Worm (Caenorhabditis elegans): Measurements from ENCODE around the gene ZK616.3.

DNA sequence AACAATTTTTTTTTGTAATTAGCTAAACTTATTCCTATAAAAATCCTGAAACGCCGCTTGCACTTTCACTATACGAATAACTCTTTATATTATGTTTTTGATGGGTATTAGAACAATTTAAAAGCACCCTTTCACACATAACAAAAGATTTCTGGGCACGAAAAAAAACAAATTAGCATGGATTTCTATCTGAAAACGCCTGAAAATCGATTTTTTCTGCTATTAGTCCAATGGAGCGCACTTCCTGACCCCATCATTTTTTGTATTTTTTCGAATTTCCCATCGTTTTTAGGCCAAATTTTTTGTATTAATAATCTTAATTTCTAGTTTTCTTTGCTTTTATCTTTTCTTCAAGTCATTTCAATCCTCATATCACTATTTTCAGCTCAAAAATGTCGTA, 27.5 kb upstream of the ZK616.3 start, which contains the start of gene F41H10.3:
- TF ChIP-seq cebp-2 (GFP tag; IDR thresholded peaks at IDR 0.05) (no peak), let-607 (tag; optimal IDR thresholded peaks at IDR 0.05) (no peak), madf-3 (GFP tag; IDR thresholded peaks at IDR 0.05) (no peak), fkh-3 (tag; optimal IDR thresholded peaks at IDR 0.05) (no peak), Y95B8A.8 (GFP tag; IDR thresholded peaks at IDR 0.05) (no peak), ztf-18 (tag; optimal IDR thresholded peaks at IDR 0.05) (no peak), B0336.3 (GFP tag; IDR thresholded peaks at IDR 0.05) (no peak), unc-130 (GFP tag; optimal IDR thresholded peaks at IDR 0.05) (no peak), lag-1 (GFP tag; IDR thresholded peaks at IDR 0.05) (no peak)

All from whole organism, young adult.